Fruit fly (Drosophila melanogaster) whole organism, embryonic: ENCODE data around the gene PAN3.

Source experiments
- CG33213 ChIP-seq: fragments of 200-800 bp; sonication (Bioruptor generic); optimal IDR thresholded peaks from 3 replicates; lab custom pipeline; 2016; ENCODE audit warnings: missing biosample characterization, missing genetic modification characterization
- CG6765 ChIP-seq: fragments of 200-800 bp; sonication (Bioruptor generic); optimal IDR thresholded peaks from 3 replicates; lab custom pipeline; 2017; ENCODE audit warnings: missing biosample characterization, mild to moderate bottlenecking, missing genetic modification characterization
- CG6854 ChIP-seq: fragments of 200-800 bp; sonication (Bioruptor generic); optimal IDR thresholded peaks from 3 replicates; lab custom pipeline; 2017; ENCODE audit warnings: missing biosample characterization, mild to moderate bottlenecking, missing genetic modification characterization
- Fer1 ChIP-seq: fragments of 200-800 bp; sonication (Bioruptor generic); optimal IDR thresholded peaks from 2 replicates; lab custom pipeline; 2017; ENCODE audit warnings: missing biosample characterization, mild to moderate bottlenecking, missing genetic modification characterization
- HHEX ChIP-seq: fragments of 200-800 bp; sonication (Bioruptor generic); optimal IDR thresholded peaks from 3 replicates; lab custom pipeline; 2017; ENCODE audit warnings: missing biosample characterization, mild to moderate bottlenecking, missing genetic modification characterization, missing genetic modification reagents
- Sry-β ChIP-seq: fragments of 200-800 bp; sonication (Bioruptor generic); optimal IDR thresholded peaks from 2 replicates; lab custom pipeline; 2018; ENCODE audit warnings: missing biosample characterization, mild to moderate bottlenecking, missing genetic modification characterization, moderate library complexity
- gro ChIP-seq: fragments of 200-800 bp; sonication (Bioruptor generic); optimal IDR thresholded peaks from 2 replicates; lab custom pipeline; 2016; ENCODE audit warnings: missing biosample characterization, missing genetic modification characterization
- sens-2 ChIP-seq: fragments of 200-800 bp; sonication (Bioruptor generic); IDR thresholded peaks from 2 replicates; pipeline ENCODE4 v1.3.6; 2022; ENCODE audit warnings: missing biosample characterization, missing genetic modification characterization
- seq ChIP-seq: fragments of 200-800 bp; sonication (Bioruptor generic); IDR thresholded peaks from 2 replicates; pipeline ENCODE4 v1.3.6; 2022; ENCODE audit warnings: missing biosample characterization, missing genetic modification characterization

DNA sequence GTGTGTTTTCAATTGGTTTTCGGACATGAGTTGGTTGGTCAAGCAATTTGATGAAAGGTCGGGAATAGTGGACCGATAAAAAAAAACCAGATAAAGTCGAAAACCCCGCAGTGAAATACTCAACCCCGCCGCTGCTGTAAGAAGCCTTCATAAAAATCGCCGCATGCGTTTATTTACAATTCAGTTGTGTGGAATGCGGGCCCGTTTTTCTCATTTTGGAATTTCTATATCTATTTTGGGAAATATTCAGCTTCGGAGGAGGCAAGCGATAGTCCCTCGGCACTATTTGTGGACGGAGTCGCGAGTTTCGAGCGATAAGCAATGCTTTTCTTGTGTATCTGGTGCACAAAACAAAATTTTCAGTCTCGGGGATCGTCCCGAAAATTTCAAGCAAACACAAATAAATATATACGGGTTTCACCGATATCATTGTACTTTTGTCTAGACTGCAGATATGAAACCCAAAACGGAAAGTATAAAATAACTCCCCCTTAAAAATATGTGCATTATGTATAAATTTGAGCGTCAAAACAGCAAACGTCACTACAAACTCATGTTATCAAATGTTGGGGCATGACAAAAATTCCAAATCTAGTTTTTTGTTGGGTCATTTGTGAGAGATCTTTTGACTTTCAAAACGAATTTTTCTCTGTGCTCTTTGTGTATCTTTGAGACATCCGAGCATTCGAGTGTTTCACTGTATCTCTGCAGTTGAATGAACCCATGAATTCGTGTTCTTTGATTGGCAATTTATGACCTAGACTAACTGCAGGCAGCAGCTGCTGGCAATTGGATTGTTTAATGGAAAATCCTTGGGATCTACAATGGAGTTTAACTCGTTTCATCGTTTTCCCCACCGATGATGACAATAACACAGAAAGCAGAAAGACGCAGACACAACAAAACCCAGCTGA, 11.7 kb upstream of the PAN3 start:
- TF ChIP-seq gro (no peak), Sry-β (GFP tag; lab: Kevin White, UChicago) (no peak), HHEX (GFP tag; lab: Kevin White, UChicago) (no peak), CG6765 (GFP tag; lab: Kevin White, UChicago) (no peak), Fer1 (GFP tag; lab: Kevin White, UChicago) (no peak), CG33213 (GFP tag; lab: Kevin White, UChicago) (no peak), sens-2 (GFP tag; lab: Robert Waterston, UW) (no peak), seq (GFP tag; lab: Robert Waterston, UW) (no peak), CG6854 (GFP tag; lab: Kevin White, UChicago) (no peak)
